Fruit fly (Drosophila melanogaster) whole organism, pupa: ENCODE results near the gene Ppi1.

Source experiments
- CG10348 ChIP-seq: fragments of 200-800 bp; sonication (Bioruptor generic); IDR thresholded peaks from 2 replicates; pipeline ENCODE4 v1.3.6; 2022; ENCODE audit warnings: missing biosample characterization, missing genetic modification characterization
- CG12605 ChIP-seq: fragments of 200-800 bp; sonication (Bioruptor generic); IDR thresholded peaks from 2 replicates; pipeline ENCODE4 v1.3.6; 2022; ENCODE audit warnings: missing biosample characterization, missing genetic modification characterization
- CG13204 ChIP-seq: fragments of 200-800 bp; sonication (Bioruptor generic); optimal IDR thresholded peaks from 2 replicates; lab custom pipeline; 2018; ENCODE audit warnings: missing biosample characterization, mild to moderate bottlenecking, missing genetic modification characterization, moderate library complexity
- CG14655 ChIP-seq: fragments of 200-800 bp; sonication (Bioruptor generic); optimal IDR thresholded peaks from 3 replicates; lab custom pipeline; 2017; ENCODE audit warnings: mild to moderate bottlenecking, missing biosample characterization, missing genetic modification reagents, missing genetic modification characterization
- CG15710 ChIP-seq: fragments of 200-800 bp; sonication (Bioruptor generic); optimal IDR thresholded peaks from 2 replicates; lab custom pipeline; 2018; ENCODE audit warnings: missing biosample characterization, mild to moderate bottlenecking, missing genetic modification characterization, moderate library complexity
- CG17806 ChIP-seq: fragments of 200-800 bp; sonication (Bioruptor generic); optimal IDR thresholded peaks from 2 replicates; lab custom pipeline; 2018; ENCODE audit warnings: missing biosample characterization, mild to moderate bottlenecking, missing genetic modification characterization, moderate library complexity
- CG32121 ChIP-seq: fragments of 200-800 bp; sonication (Bioruptor generic); IDR thresholded peaks from 2 replicates; pipeline ENCODE4 v1.3.6; 2022; ENCODE audit warnings: missing biosample characterization, missing genetic modification characterization
- CG34367 ChIP-seq: fragments of 200-800 bp; sonication (Bioruptor generic); optimal IDR thresholded peaks from 2 replicates; lab custom pipeline; 2018; ENCODE audit warnings: missing biosample characterization, mild to moderate bottlenecking, missing genetic modification characterization
- CG4496 ChIP-seq: fragments of 200-800 bp; sonication (Bioruptor generic); IDR thresholded peaks from 3 replicates; pipeline ENCODE4 v1.3.6; 2022; ENCODE audit warnings: missing biosample characterization, missing genetic modification characterization
- CG8159 ChIP-seq: fragments of 200-800 bp; sonication (Bioruptor generic); optimal IDR thresholded peaks from 3 replicates; lab custom pipeline; 2018; ENCODE audit warnings: missing biosample characterization, mild to moderate bottlenecking, missing genetic modification characterization, moderate library complexity
- CG8301 ChIP-seq: fragments of 200-800 bp; sonication (Bioruptor generic); optimal IDR thresholded peaks from 2 replicates; lab custom pipeline; 2018; ENCODE audit warnings: missing biosample characterization, mild to moderate bottlenecking, missing genetic modification characterization
- CG9948 ChIP-seq: fragments of 200-800 bp; sonication (Bioruptor generic); optimal IDR thresholded peaks from 2 replicates; lab custom pipeline; 2018; ENCODE audit warnings: missing biosample characterization, mild to moderate bottlenecking, missing genetic modification characterization, moderate library complexity
- D1 ChIP-seq: fragments of 200-800 bp; sonication (Bioruptor generic); optimal IDR thresholded peaks from 2 replicates; lab custom pipeline; 2018; ENCODE audit warnings: missing biosample characterization, mild to moderate bottlenecking, missing genetic modification characterization, moderate library complexity
- EcR ChIP-seq: fragments of 200-800 bp; sonication (Bioruptor generic); optimal IDR thresholded peaks from 3 replicates; lab custom pipeline; 2019; ENCODE audit warnings: missing biosample characterization, missing genetic modification characterization, mild to moderate bottlenecking, moderate library complexity, missing genetic modification reagents
- Ets98B ChIP-seq: fragments of 200-800 bp; sonication (Bioruptor generic); IDR thresholded peaks from 2 replicates; pipeline ENCODE4 v1.3.6; 2022; ENCODE audit warnings: missing biosample characterization, missing genetic modification characterization
- Pif1A ChIP-seq: fragments of 200-800 bp; sonication (Bioruptor generic); optimal IDR thresholded peaks from 3 replicates; lab custom pipeline; 2016; ENCODE audit warnings: missing biosample characterization, missing genetic modification characterization
- Pif1B ChIP-seq: fragments of 200-800 bp; sonication (Bioruptor generic); optimal IDR thresholded peaks from 3 replicates; lab custom pipeline; 2016; ENCODE audit warnings: missing biosample characterization, missing genetic modification characterization
- Snoo ChIP-seq: fragments of 200-800 bp; sonication (Bioruptor generic); optimal IDR thresholded peaks from 3 replicates; lab custom pipeline; 2017; ENCODE audit warnings: missing biosample characterization, mild to moderate bottlenecking, missing genetic modification characterization, inconsistent platforms
- fd96Ca ChIP-seq: fragments of 200-800 bp; sonication (Bioruptor generic); IDR thresholded peaks from 3 replicates; pipeline ENCODE4 v1.3.6; 2022; ENCODE audit warnings: missing biosample characterization, missing genetic modification characterization
- gl ChIP-seq: fragments of 200-800 bp; sonication (Bioruptor generic); optimal IDR thresholded peaks from 2 replicates; lab custom pipeline; 2018; ENCODE audit warnings: missing biosample characterization, mild to moderate bottlenecking, missing genetic modification characterization
- rn ChIP-seq: fragments of 200-800 bp; sonication (Bioruptor generic); IDR thresholded peaks from 2 replicates; pipeline ENCODE4 v1.3.6; 2022; ENCODE audit warnings: missing biosample characterization, missing genetic modification characterization

The Ppi1 gene

dm6 chr3R:30134063-30135047 lies 5.4 kb upstream of the Ppi1 start, which contains the start of gene Tpi:
Tpi (minus strand) TSS chr3R:30134599.
- TF ChIP-seq Pif1A (GFP tag; lab: Kevin White, UChicago) (no peak), rn (GFP tag; lab: Robert Waterston, UW) (no peak), CG12605 (GFP tag; lab: Robert Waterston, UW) (no peak), Ets98B (GFP tag; lab: Robert Waterston, UW) (peak; percentile 73), CG13204 (no peak), Pif1B (GFP tag; lab: Kevin White, UChicago) (no peak), D1 (tag; lab: Kevin White, UChicago) (no peak), CG9948 (tag; lab: Kevin White, UChicago) (peak; percentile 25), CG8301 (tag; lab: Kevin White, UChicago) (no peak), gl (tag; lab: Kevin White, UChicago) (no peak), CG32121 (no peak), CG14655 (GFP tag; lab: Kevin White, UChicago) (no peak), CG34367 (peak; percentile 49), Snoo (tag; lab: Kevin White, UChicago) (no peak), CG8159 (tag; lab: Kevin White, UChicago) (no peak), CG10348 (GFP tag; lab: Robert Waterston, UW) (no peak), CG17806 (tag; lab: Kevin White, UChicago) (no peak), CG15710 (tag; lab: Kevin White, UChicago) (peak; percentile 29), CG4496 (GFP tag; lab: Robert Waterston, UW) (peak; percentile 66; the same call in 2 of the 3 replicates), fd96Ca (GFP tag; lab: Robert Waterston, UW) (0 out of 3 replicates have a peak, but pooled peaks have one; percentile 12), EcR (GFP tag; lab: Kevin White, UChicago) (no peak)

dm6 chr3R:30132295-30132694 lies 3.4 kb upstream of the Ppi1 start, which contains the start of gene CG31029:
CG31029 (minus strand) TSS chr3R:30132395.
- TF ChIP-seq D1 (tag; lab: Kevin White, UChicago), result no peak
- TF ChIP-seq CG8301 (tag; lab: Kevin White, UChicago), result no peak
- TF ChIP-seq Snoo (tag; lab: Kevin White, UChicago), result no peak
- no peak for TF ChIP-seq fd96Ca (GFP tag; lab: Robert Waterston, UW)
- TF ChIP-seq CG4496 (GFP tag; lab: Robert Waterston, UW), result no peak
- TF ChIP-seq gl (tag; lab: Kevin White, UChicago), result no peak
- TF ChIP-seq CG34367, result no peak
- no peak for TF ChIP-seq CG17806 (tag; lab: Kevin White, UChicago)
- TF ChIP-seq CG14655 (GFP tag; lab: Kevin White, UChicago), result no peak
- no peak for TF ChIP-seq CG10348 (GFP tag; lab: Robert Waterston, UW)
- no peak for TF ChIP-seq CG13204
- no peak for TF ChIP-seq CG12605 (GFP tag; lab: Robert Waterston, UW)
- TF ChIP-seq CG9948 (tag; lab: Kevin White, UChicago), result no peak
- no peak for TF ChIP-seq CG15710 (tag; lab: Kevin White, UChicago)
- TF ChIP-seq Pif1A (GFP tag; lab: Kevin White, UChicago), result no peak
- TF ChIP-seq EcR (GFP tag; lab: Kevin White, UChicago), result no peak
- TF ChIP-seq rn (GFP tag; lab: Robert Waterston, UW), result no peak
- no peak for TF ChIP-seq CG32121
- no peak for TF ChIP-seq Ets98B (GFP tag; lab: Robert Waterston, UW)
- TF ChIP-seq, all 21 proteins: peak for 0

DNA sequence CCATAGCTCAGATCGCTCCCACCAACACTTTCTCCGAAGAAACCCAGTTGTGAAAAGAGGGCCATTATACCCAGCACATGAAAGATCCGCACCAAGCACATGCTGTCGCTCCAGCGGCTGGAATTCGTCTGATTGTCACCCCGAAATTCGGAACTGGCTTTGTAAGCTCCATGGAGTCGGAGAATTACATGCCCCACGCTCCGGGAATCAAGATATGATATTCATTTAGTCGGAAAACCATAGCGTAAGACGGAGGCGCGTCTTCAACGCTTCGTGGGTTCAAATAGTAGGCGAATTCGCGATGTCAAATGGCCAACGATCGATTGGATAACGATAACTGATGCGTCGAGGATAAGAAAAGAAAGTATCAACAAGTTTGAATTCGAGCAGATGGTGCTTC lies 4.3 kb downstream of the Ppi1 start, which contains the start of gene CG45073:
CG45073 (minus strand) TSS at position 101 of the 400 bp plus-strand sequence.
- no peak for TF ChIP-seq Pif1A (GFP tag; lab: Kevin White, UChicago)
- no peak for TF ChIP-seq CG9948 (tag; lab: Kevin White, UChicago)
- no peak for TF ChIP-seq CG14655 (GFP tag; lab: Kevin White, UChicago)
- no peak for TF ChIP-seq Snoo (tag; lab: Kevin White, UChicago)
- TF ChIP-seq CG10348 (GFP tag; lab: Robert Waterston, UW), result no peak
- TF ChIP-seq Ets98B (GFP tag; lab: Robert Waterston, UW), result no peak
- TF ChIP-seq fd96Ca (GFP tag; lab: Robert Waterston, UW), result no peak
- no peak for TF ChIP-seq CG34367
- TF ChIP-seq CG12605 (GFP tag; lab: Robert Waterston, UW), result no peak
- TF ChIP-seq EcR (GFP tag; lab: Kevin White, UChicago), result no peak
- no peak for TF ChIP-seq gl (tag; lab: Kevin White, UChicago)
- no peak for TF ChIP-seq CG15710 (tag; lab: Kevin White, UChicago)
- no peak for TF ChIP-seq Pif1B (GFP tag; lab: Kevin White, UChicago)
- no peak for TF ChIP-seq D1 (tag; lab: Kevin White, UChicago)
- TF ChIP-seq CG4496 (GFP tag; lab: Robert Waterston, UW), result no peak
- no peak for TF ChIP-seq CG8159 (tag; lab: Kevin White, UChicago)
- TF ChIP-seq rn (GFP tag; lab: Robert Waterston, UW), result no peak

DNA sequence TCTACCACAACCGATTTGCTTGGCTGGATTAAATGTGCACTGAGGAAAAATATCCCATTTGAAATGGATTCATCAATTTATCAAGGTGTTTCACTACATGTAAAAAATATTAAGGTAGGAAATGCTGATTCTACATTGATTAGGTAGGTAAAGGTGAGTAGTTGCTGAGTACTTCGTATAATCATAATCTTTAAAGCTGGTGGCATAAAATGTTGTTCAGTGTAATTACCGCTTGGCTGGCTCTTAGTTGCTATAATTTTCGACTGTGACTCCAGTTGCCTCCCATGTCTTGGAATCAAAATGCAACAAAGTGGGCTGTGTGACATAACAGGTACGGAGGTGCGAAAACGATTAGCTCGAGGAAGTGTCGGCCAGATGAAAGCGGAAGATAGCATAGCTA lies 5.8 kb downstream of the Ppi1 start, which contains the start of gene CG45072:
CG45072 (minus strand) TSS at position 101 of the 400 bp plus-strand sequence.
- TF ChIP-seq Ets98B (GFP tag; lab: Robert Waterston, UW), result no peak
- no peak for TF ChIP-seq CG17806 (tag; lab: Kevin White, UChicago)
- no peak for TF ChIP-seq CG13204

dm6 chr3R:30121731-30122130 lies 7.2 kb downstream of the Ppi1 start:
- TF ChIP-seq Pif1B (GFP tag; lab: Kevin White, UChicago), result no peak
- TF ChIP-seq CG13204, result no peak
